Fruit fly (Drosophila melanogaster) whole organism, prepupa: ENCODE data around the gene CG9396.
A peak's percentile ranks its signal among the peaks of the same experiment; 100 is the strongest.

ENCODE experiments used
- CG10631 ChIP-seq: fragments of 200-800 bp; sonication (Bioruptor generic); optimal IDR thresholded peaks from 2 replicates; lab custom pipeline; 2016; ENCODE audit warnings: missing biosample characterization, missing genetic modification characterization
- CG10669 ChIP-seq: fragments of 200-800 bp; sonication (Bioruptor generic); optimal IDR thresholded peaks from 3 replicates; lab custom pipeline; 2018; ENCODE audit warnings: missing biosample characterization, mild to moderate bottlenecking, missing genetic modification characterization, moderate library complexity
- CG11762 ChIP-seq: fragments of 200-800 bp; sonication (Bioruptor generic); optimal IDR thresholded peaks from 3 replicates; lab custom pipeline; 2016; ENCODE audit warnings: missing biosample characterization, missing genetic modification characterization; ENCODE audit not compliant: insufficient read depth
- CG11902 ChIP-seq: fragments of 200-800 bp; sonication (Bioruptor generic); optimal IDR thresholded peaks from 3 replicates; lab custom pipeline; 2016; ENCODE audit warnings: missing biosample characterization, missing genetic modification characterization
- CG15336 ChIP-seq: fragments of 200-800 bp; sonication (Bioruptor generic); IDR thresholded peaks from 2 replicates; pipeline ENCODE4 v1.3.6; 2022; ENCODE audit warnings: missing biosample characterization, missing genetic modification characterization
- CG16779 ChIP-seq: fragments of 200-800 bp; sonication (Bioruptor generic); optimal IDR thresholded peaks from 3 replicates; lab custom pipeline; 2017; ENCODE audit warnings: missing biosample characterization, mild to moderate bottlenecking, missing genetic modification characterization
- CG31627 ChIP-seq: fragments of 200-800 bp; sonication (Bioruptor generic); optimal IDR thresholded peaks from 3 replicates; lab custom pipeline; 2016; ENCODE audit warnings: missing biosample characterization, missing genetic modification characterization
- CG32006 ChIP-seq: fragments of 200-800 bp; sonication (Bioruptor generic); optimal IDR thresholded peaks from 3 replicates; lab custom pipeline; 2017; ENCODE audit warnings: missing biosample characterization, mild to moderate bottlenecking, missing genetic modification characterization
- CG34406 ChIP-seq: fragments of 200-800 bp; sonication (Bioruptor generic); optimal IDR thresholded peaks from 3 replicates; lab custom pipeline; 2016; ENCODE audit warnings: missing biosample characterization, missing genetic modification characterization
- CG3919 ChIP-seq: fragments of 200-800 bp; sonication (Bioruptor generic); optimal IDR thresholded peaks from 3 replicates; lab custom pipeline; 2016; ENCODE audit warnings: missing biosample characterization, missing genetic modification characterization
- CG4318 ChIP-seq: fragments of 200-800 bp; sonication (Bioruptor generic); optimal IDR thresholded peaks from 3 replicates; lab custom pipeline; 2017; ENCODE audit warnings: missing biosample characterization, mild to moderate bottlenecking, missing genetic modification characterization
- CG6163 ChIP-seq: fragments of 200-800 bp; sonication (Bioruptor generic); IDR thresholded peaks from 3 replicates; pipeline ENCODE4 v1.3.6; 2022; ENCODE audit warnings: missing biosample characterization, missing genetic modification characterization
- CG6792 ChIP-seq: fragments of 200-800 bp; sonication (Bioruptor generic); optimal IDR thresholded peaks from 3 replicates; lab custom pipeline; 2016; ENCODE audit warnings: missing biosample characterization, missing genetic modification characterization
- CG6808 ChIP-seq: fragments of 200-800 bp; sonication (Bioruptor generic); optimal IDR thresholded peaks from 3 replicates; lab custom pipeline; 2017; ENCODE audit warnings: missing biosample characterization, missing genetic modification characterization, mild to moderate bottlenecking, moderate library complexity, missing genetic modification reagents
- CG7368 ChIP-seq: fragments of 200-800 bp; sonication (Bioruptor generic); optimal IDR thresholded peaks from 3 replicates; lab custom pipeline; 2016; ENCODE audit warnings: missing biosample characterization, missing genetic modification characterization
- CG8119 ChIP-seq: fragments of 200-800 bp; sonication (Bioruptor generic); IDR thresholded peaks from 3 replicates; pipeline ENCODE4 v1.3.6; 2022; ENCODE audit warnings: missing biosample characterization, missing genetic modification characterization
- CG8319 ChIP-seq: fragments of 200-800 bp; sonication (Bioruptor generic); optimal IDR thresholded peaks from 3 replicates; lab custom pipeline; 2016; ENCODE audit warnings: missing biosample characterization, missing genetic modification characterization
- CG9139 ChIP-seq: fragments of 200-800 bp; sonication (Bioruptor generic); optimal IDR thresholded peaks from 3 replicates; lab custom pipeline; 2017; ENCODE audit warnings: missing biosample characterization, mild to moderate bottlenecking, missing genetic modification characterization
- Eip75B ChIP-seq: fragments of 200-800 bp; sonication (Bioruptor generic); optimal IDR thresholded peaks from 3 replicates; lab custom pipeline; 2016; ENCODE audit warnings: missing biosample characterization, missing genetic modification characterization
- Eip78C ChIP-seq: fragments of 200-800 bp; sonication (Bioruptor generic); peaks from one replicate; lab custom pipeline; 2016; ENCODE audit warnings: missing biosample characterization, missing genetic modification characterization
- Eip93F ChIP-seq: fragments of 200-800 bp; sonication (Bioruptor generic); optimal IDR thresholded peaks from 2 replicates; lab custom pipeline; 2016; ENCODE audit warnings: missing biosample characterization, mild to moderate bottlenecking, missing genetic modification characterization
- Ets21C ChIP-seq: fragments of 200-800 bp; sonication (Bioruptor generic); optimal IDR thresholded peaks from 3 replicates; lab custom pipeline; 2016; ENCODE audit warnings: missing biosample characterization, missing genetic modification characterization
- Ets96B ChIP-seq: fragments of 200-800 bp; optimal IDR thresholded peaks from 2 replicates; lab custom pipeline; 2019; ENCODE audit warnings: missing biosample characterization, mild to moderate bottlenecking, missing genetic modification characterization, moderate library complexity
- Gug ChIP-seq: fragments of 200-800 bp; sonication (Bioruptor generic); IDR thresholded peaks from 2 replicates; pipeline ENCODE4 v1.3.6; 2022; ENCODE audit warnings: missing biosample characterization, missing genetic modification characterization
- Hr39 ChIP-seq: fragments of 200-800 bp; sonication (Bioruptor generic); optimal IDR thresholded peaks from 2 replicates; lab custom pipeline; 2016; ENCODE audit warnings: missing biosample characterization, missing genetic modification characterization
- Hr4 ChIP-seq: fragments of 200-800 bp; sonication (Bioruptor generic); optimal IDR thresholded peaks from 3 replicates; lab custom pipeline; 2016; ENCODE audit warnings: missing biosample characterization, missing genetic modification characterization
- Met ChIP-seq: fragments of 200-800 bp; sonication (Bioruptor generic); optimal IDR thresholded peaks from 3 replicates; lab custom pipeline; 2016; ENCODE audit warnings: missing biosample characterization, missing genetic modification characterization
- OdsH ChIP-seq: fragments of 200-800 bp; sonication (Bioruptor generic); optimal IDR thresholded peaks from 3 replicates; lab custom pipeline; 2016; ENCODE audit warnings: missing biosample characterization, missing genetic modification characterization
- Smox ChIP-seq: fragments of 200-800 bp; sonication (Bioruptor generic); optimal IDR thresholded peaks from 3 replicates; lab custom pipeline; 2016; ENCODE audit warnings: missing biosample characterization, missing genetic modification characterization
- Sox102F ChIP-seq: fragments of 200-800 bp; sonication (Bioruptor generic); optimal IDR thresholded peaks from 2 replicates; lab custom pipeline; 2016; ENCODE audit warnings: missing biosample characterization, mild to moderate bottlenecking, missing genetic modification characterization
- Sox14 ChIP-seq: fragments of 200-800 bp; sonication (Bioruptor generic); optimal IDR thresholded peaks from 3 replicates; lab custom pipeline; 2016; ENCODE audit warnings: missing biosample characterization, missing genetic modification characterization
- Sox15 ChIP-seq: fragments of 200-800 bp; sonication (Bioruptor generic); optimal IDR thresholded peaks from 3 replicates; lab custom pipeline; 2016; ENCODE audit warnings: missing biosample characterization, missing genetic modification characterization
- achi ChIP-seq: fragments of 200-800 bp; sonication (Bioruptor generic); optimal IDR thresholded peaks from 3 replicates; lab custom pipeline; 2016; ENCODE audit warnings: missing biosample characterization, missing genetic modification characterization
- acj6 ChIP-seq: fragments of 200-800 bp; sonication (Bioruptor generic); optimal IDR thresholded peaks from 3 replicates; lab custom pipeline; 2016; ENCODE audit warnings: missing biosample characterization, missing genetic modification characterization
- cyc ChIP-seq: fragments of 200-800 bp; sonication (Bioruptor generic); optimal IDR thresholded peaks from 3 replicates; lab custom pipeline; 2016; ENCODE audit warnings: missing biosample characterization, missing genetic modification characterization
- dac ChIP-seq: fragments of 200-800 bp; sonication (Bioruptor generic); optimal IDR thresholded peaks from 2 replicates; lab custom pipeline; 2017; ENCODE audit warnings: missing biosample characterization, mild to moderate bottlenecking, missing genetic modification characterization
- dsx ChIP-seq: fragments of 200-800 bp; optimal IDR thresholded peaks from 3 replicates; lab custom pipeline; 2019; ENCODE audit warnings: missing biosample characterization, mild to moderate bottlenecking, missing genetic modification characterization, moderate library complexity; ENCODE audit not compliant: poor library complexity, severe bottlenecking
- esn ChIP-seq: fragments of 200-800 bp; sonication (Bioruptor generic); optimal IDR thresholded peaks from 2 replicates; lab custom pipeline; 2016; ENCODE audit warnings: missing biosample characterization, mild to moderate bottlenecking, missing genetic modification characterization, moderate library complexity
- fd59A ChIP-seq: fragments of 200-800 bp; sonication (Bioruptor generic); optimal IDR thresholded peaks from 2 replicates; lab custom pipeline; 2017; ENCODE audit warnings: missing biosample characterization, mild to moderate bottlenecking, missing genetic modification characterization, missing genetic modification reagents
- fkh ChIP-seq: fragments of 200-800 bp; sonication (Bioruptor generic); optimal IDR thresholded peaks from 3 replicates; lab custom pipeline; 2017; ENCODE audit warnings: missing biosample characterization, mild to moderate bottlenecking, missing genetic modification characterization, moderate library complexity
- lz ChIP-seq: fragments of 200-800 bp; sonication (Bioruptor generic); optimal IDR thresholded peaks from 3 replicates; lab custom pipeline; 2016; ENCODE audit warnings: missing biosample characterization, missing genetic modification characterization
- net ChIP-seq: fragments of 200-800 bp; sonication (Bioruptor generic); optimal IDR thresholded peaks from 3 replicates; lab custom pipeline; 2016; ENCODE audit warnings: missing biosample characterization, missing genetic modification characterization
- pdm3 ChIP-seq: fragments of 200-800 bp; sonication (Bioruptor generic); optimal IDR thresholded peaks from 3 replicates; lab custom pipeline; 2016; ENCODE audit warnings: missing biosample characterization, missing genetic modification characterization
- salr ChIP-seq, 2 experiments: fragments of 200-800 bp; sonication (Bioruptor generic); optimal IDR thresholded peaks; 3 replicates each; lab custom pipeline; 2016 to 2018; ENCODE audit warnings: missing biosample characterization in 2 of 2, missing genetic modification characterization in 2 of 2, mild to moderate bottlenecking in 1 of 2
- spab ChIP-seq: fragments of 200-800 bp; sonication (Bioruptor generic); optimal IDR thresholded peaks from 2 replicates; lab custom pipeline; 2017; ENCODE audit warnings: missing biosample characterization, mild to moderate bottlenecking, missing genetic modification characterization, missing genetic modification reagents
- ss ChIP-seq, 2 experiments: fragments of 200-800 bp; sonication (Bioruptor generic); optimal IDR thresholded peaks; 2 replicates in 1 of 2; 3 replicates in 1 of 2; lab custom pipeline; 2017 to 2018; ENCODE audit warnings: mild to moderate bottlenecking in 2 of 2, missing biosample characterization in 2 of 2, missing genetic modification characterization in 2 of 2, moderate library complexity in 1 of 2
- topi ChIP-seq: fragments of 200-800 bp; sonication (Bioruptor generic); optimal IDR thresholded peaks from 3 replicates; lab custom pipeline; 2016; ENCODE audit warnings: missing biosample characterization, missing genetic modification characterization
- vri ChIP-seq: fragments of 200-800 bp; sonication (Bioruptor generic); optimal IDR thresholded peaks from 3 replicates; lab custom pipeline; 2016; ENCODE audit warnings: missing biosample characterization, mild to moderate bottlenecking, missing genetic modification characterization

Gene CG9396

DNA sequence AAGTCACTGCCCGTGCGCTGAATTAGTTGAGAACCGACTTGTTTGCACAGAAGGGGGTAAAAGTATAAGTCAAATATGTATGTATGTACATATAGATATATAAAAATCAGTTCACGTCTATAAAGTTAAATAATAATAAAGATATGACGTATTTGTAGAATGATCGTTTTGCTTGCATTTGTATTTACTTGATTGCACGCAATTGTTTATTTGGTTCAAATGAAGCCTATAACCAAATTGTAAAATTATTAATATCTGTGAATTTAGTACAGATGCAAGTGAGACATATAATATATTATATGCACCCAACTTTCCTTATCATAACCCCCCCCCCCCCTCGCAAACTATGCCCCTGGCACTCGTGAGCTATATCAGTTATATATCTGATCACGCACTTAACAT lies 29.1 kb upstream of the CG9396 start (continued):
- TF ChIP-seq CG7368: peak; percentile 4
- peak; percentile 17 for TF ChIP-seq CG32006 (GFP tag; lab: Kevin White, UChicago)
- peak; percentile 36 for TF ChIP-seq CG16779
- no peak for TF ChIP-seq Ets21C (GFP tag; lab: Kevin White, UChicago)
- no peak for TF ChIP-seq Eip75B (GFP tag; lab: Kevin White, UChicago)
- peak; percentile 18 for TF ChIP-seq fd59A (GFP tag; lab: Kevin White, UChicago)
- TF ChIP-seq Sox15 (GFP tag; lab: Kevin White, UChicago): peak; percentile 10
- TF ChIP-seq CG8319 (GFP tag; lab: Kevin White, UChicago): peak; percentile 31
- peak; percentile 4 for TF ChIP-seq esn (GFP tag; lab: Kevin White, UChicago)
- TF ChIP-seq CG10631: peak; percentile 41
- TF ChIP-seq CG6163: peak; percentile 59; the same call in 1 of the 3 replicates
- peak; percentile 27 for TF ChIP-seq Sox102F (GFP tag; lab: Kevin White, UChicago)
- TF ChIP-seq pdm3: peak; percentile 8
- peak; percentile 50 for TF ChIP-seq OdsH (GFP tag; lab: Kevin White, UChicago)
- peak; percentile 39 for TF ChIP-seq spab (GFP tag; lab: Kevin White, UChicago)
- peak; percentile 47 for TF ChIP-seq CG34406 (GFP tag; lab: Kevin White, UChicago)

DNA sequence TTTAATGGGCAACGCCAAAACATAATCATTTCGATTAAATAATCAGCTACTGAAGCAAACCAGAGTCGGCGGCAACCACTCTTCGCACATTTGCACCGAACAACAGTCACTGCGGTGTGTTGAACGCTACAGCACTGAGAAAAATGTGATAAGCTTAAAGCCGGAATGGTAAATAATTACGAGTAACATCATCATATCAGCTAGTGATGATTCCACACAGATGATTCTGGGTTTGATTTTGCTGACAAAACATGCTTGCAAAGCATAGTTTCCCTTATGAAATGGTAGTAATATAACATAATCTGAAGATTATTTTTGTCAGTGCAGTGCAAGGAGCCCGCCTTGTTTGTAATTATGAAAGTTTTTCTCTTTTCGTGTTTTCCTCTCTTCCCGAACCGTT lies 26.7 kb upstream of the CG9396 start:
- TF ChIP-seq acj6: peak; percentile 87
- peak; percentile 78 for TF ChIP-seq Gug (GFP tag; lab: Robert Waterston, UW)
- peak; percentile 77 for TF ChIP-seq cyc (GFP tag; lab: Kevin White, UChicago)
- peak; percentile 49 to 82 for TF ChIP-seq salr (GFP tag; optimal IDR thresholded peaks at IDR 0.05; lab: Kevin White, UChicago)
- no peak for TF ChIP-seq fkh (GFP tag; lab: Kevin White, UChicago)
- TF ChIP-seq CG15336 (GFP tag; lab: Robert Waterston, UW): peak; percentile 92
- TF ChIP-seq CG32006 (GFP tag; lab: Kevin White, UChicago): peak; percentile 96
- peak; percentile 73 for TF ChIP-seq lz (GFP tag; lab: Kevin White, UChicago)
- peak; percentile 88 for TF ChIP-seq OdsH (GFP tag; lab: Kevin White, UChicago)
- peak; percentile 54 for TF ChIP-seq fd59A (GFP tag; lab: Kevin White, UChicago)
- peak; percentile 81 for TF ChIP-seq CG11762 (GFP tag; lab: Kevin White, UChicago)
- TF ChIP-seq pdm3: peak; percentile 87
- peak; percentile 84 for TF ChIP-seq achi
- no peak for TF ChIP-seq Smox (GFP tag; lab: Kevin White, UChicago)
- TF ChIP-seq Met (GFP tag; lab: Kevin White, UChicago): peak; percentile 72
- TF ChIP-seq dsx (GFP tag; lab: Kevin White, UChicago): no peak
- TF ChIP-seq Sox102F (GFP tag; lab: Kevin White, UChicago): peak; percentile 73
- peak; percentile 68 for TF ChIP-seq Sox15 (GFP tag; lab: Kevin White, UChicago)
- peak; percentile 58 for TF ChIP-seq topi (GFP tag; lab: Kevin White, UChicago)
- TF ChIP-seq net (GFP tag; lab: Kevin White, UChicago): peak; percentile 85
- TF ChIP-seq Sox14: peak; percentile 82
- TF ChIP-seq CG10669 (GFP tag; lab: Kevin White, UChicago): peak; percentile 59
- peak; percentile 68 for TF ChIP-seq CG11902 (GFP tag; lab: Kevin White, UChicago)
- peak; percentile 61 for TF ChIP-seq CG8319 (GFP tag; lab: Kevin White, UChicago)
- peak; percentile 92 for TF ChIP-seq CG3919 (GFP tag; lab: Kevin White, UChicago)
- TF ChIP-seq CG16779: peak; percentile 41
- TF ChIP-seq dac: peak; percentile 93
- peak; percentile 77 for TF ChIP-seq CG31627 (GFP tag; lab: Kevin White, UChicago)
- TF ChIP-seq Ets96B (tag; lab: Kevin White, UChicago): peak; percentile 67
- TF ChIP-seq CG8119 (GFP tag; lab: Robert Waterston, UW): peak; percentile 95
- TF ChIP-seq Hr39 (GFP tag; lab: Kevin White, UChicago): peak; percentile 83
- TF ChIP-seq CG9139 (GFP tag; lab: Kevin White, UChicago): peak; percentile 14
- TF ChIP-seq CG6792 (GFP tag; lab: Kevin White, UChicago): peak; percentile 81
- TF ChIP-seq Eip78C (GFP tag; lab: Kevin White, UChicago): peak; percentile 6
- peak; percentile 83 for TF ChIP-seq Eip75B (GFP tag; lab: Kevin White, UChicago)
- no peak for TF ChIP-seq Eip93F (GFP tag; lab: Kevin White, UChicago)
- peak; percentile 54 for TF ChIP-seq CG6808
- peak; percentile 98 for TF ChIP-seq Hr4 (GFP tag; lab: Kevin White, UChicago)
- peak; percentile 54 for TF ChIP-seq vri
- TF ChIP-seq spab (GFP tag; lab: Kevin White, UChicago): peak; percentile 64
- TF ChIP-seq Ets21C (GFP tag; lab: Kevin White, UChicago): peak; percentile 51
- TF ChIP-seq CG10631: peak; percentile 76
- TF ChIP-seq ss (GFP tag; optimal IDR thresholded peaks at IDR 0.05; lab: Kevin White, UChicago): peak in 1 of 2 experiments; percentile 31
- peak; percentile 90 for TF ChIP-seq CG4318 (GFP tag; lab: Kevin White, UChicago)
